Fruit fly (Drosophila melanogaster): Measurements from ENCODE around the gene CG12480.

The CG12480 gene

DNA sequence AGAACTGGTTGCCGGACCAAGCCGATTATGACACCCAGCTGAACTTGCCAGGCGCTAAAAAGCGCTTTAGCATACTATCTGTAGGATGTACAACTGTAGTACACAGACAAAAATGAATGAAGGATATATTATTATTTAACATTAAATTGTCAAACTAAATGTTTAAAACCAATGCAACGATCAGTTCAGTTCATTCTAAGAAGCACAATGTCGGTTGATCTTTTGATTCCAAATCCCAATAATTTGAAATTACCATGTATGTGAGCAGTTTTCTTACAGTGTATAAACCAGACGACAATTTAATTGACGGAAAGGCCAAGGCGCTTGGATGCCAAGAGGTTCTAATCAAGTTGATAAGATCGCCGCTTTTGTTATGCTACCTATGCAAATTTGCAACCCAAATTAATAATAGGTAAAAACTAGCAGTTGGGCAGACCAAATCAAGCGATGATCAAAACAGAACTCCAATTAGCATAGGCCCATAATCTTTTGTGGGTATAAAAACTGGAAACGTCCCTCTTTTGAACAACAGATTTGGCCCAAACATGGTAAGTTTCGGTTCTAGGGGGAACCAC is at the start of gene CG12480 (continued):
- TF ChIP-seq nom (GFP tag; optimal IDR thresholded peaks at IDR 0.05), result no peak
- TF ChIP-seq NfI (GFP tag; optimal IDR thresholded peaks at IDR 0.05), result peak; percentile 62
- TF ChIP-seq gcm2 (GFP tag; optimal IDR thresholded peaks at IDR 0.05), result no peak
- TF ChIP-seq CG3281 (GFP tag; optimal IDR thresholded peaks at IDR 0.05), result peak; percentile 79
- TF ChIP-seq mirr (GFP tag; optimal IDR thresholded peaks at IDR 0.05), result peak; percentile 31
- no peak for TF ChIP-seq Hr78 (GFP tag; optimal IDR thresholded peaks at IDR 0.05)
- TF ChIP-seq CG34422 (GFP tag; IDR thresholded peaks at IDR 0.05), result no peak
- TF ChIP-seq sr (GFP tag; IDR thresholded peaks at IDR 0.05), result no peak
- TF ChIP-seq ab (GFP tag; optimal IDR thresholded peaks at IDR 0.05), result no peak
- TF ChIP-seq CG12769 (tag; optimal IDR thresholded peaks at IDR 0.05), result peak; percentile 77
- TF ChIP-seq hth (optimal IDR thresholded peaks at IDR 0.05), result no peak
- TF ChIP-seq mam (GFP tag; optimal IDR thresholded peaks at IDR 0.05), result peak; percentile 42
- no peak for TF ChIP-seq Sox102F (GFP tag; optimal IDR thresholded peaks at IDR 0.05)
- TF ChIP-seq lmd (GFP tag; IDR thresholded peaks at IDR 0.05), result peak; percentile 66; the same call in 1 of the 2 replicates
- TF ChIP-seq CG6175 (GFP tag; IDR thresholded peaks at IDR 0.05), result peak; percentile 37; the same call in 1 of the 3 replicates
- no peak for TF ChIP-seq tgo (GFP tag; IDR thresholded peaks at IDR 0.05)
- TF ChIP-seq rib (GFP tag; IDR thresholded peaks at IDR 0.05), result 0 out of 2 replicates have a peak, but pooled peaks have one; percentile 55
- TF ChIP-seq gro (GFP tag; optimal IDR thresholded peaks at IDR 0.05), result peak; percentile 87
- TF ChIP-seq croc (GFP tag; conservative IDR thresholded peaks at IDR 0.05), result no peak
- peak; percentile 46 for TF ChIP-seq HHEX (GFP tag; optimal IDR thresholded peaks at IDR 0.05)
- TF ChIP-seq CoRest (tag; optimal IDR thresholded peaks at IDR 0.05), result peak; percentile 36
- TF ChIP-seq Dbx (GFP tag; IDR thresholded peaks at IDR 0.05), result peak; percentile 68; the same call in 1 of the 3 replicates
- TF ChIP-seq dm (GFP tag; optimal IDR thresholded peaks at IDR 0.05), result no peak
- no peak for TF ChIP-seq CG11723 (GFP tag; optimal IDR thresholded peaks at IDR 0.05)
- TF ChIP-seq dpn (GFP tag; optimal IDR thresholded peaks at IDR 0.05), result peak; percentile 18 to 39
- 0 out of 3 replicates have a peak, but pooled peaks have one; percentile 25 for TF ChIP-seq CG11695 (GFP tag; IDR thresholded peaks at IDR 0.05)
- peak; percentile 13 for TF ChIP-seq sug (tag; optimal IDR thresholded peaks at IDR 0.05)
- peak; percentile 3 for TF ChIP-seq bab2 (GFP tag; optimal IDR thresholded peaks at IDR 0.05)
- TF ChIP-seq caup (GFP tag; optimal IDR thresholded peaks at IDR 0.05; ENCODE audit: severe bottlenecking), result peak; percentile 72
- peak; percentile 22 for TF ChIP-seq CG2712 (tag; optimal IDR thresholded peaks at IDR 0.05)
- 0 out of 2 replicates have a peak, but pooled peaks have one; percentile 28 for TF ChIP-seq wdn (GFP tag; IDR thresholded peaks at IDR 0.05)
- peak; percentile 59 for TF ChIP-seq CG9817 (tag; optimal IDR thresholded peaks at IDR 0.05)
- peak; percentile 42 for TF ChIP-seq fu2 (GFP tag; optimal IDR thresholded peaks at IDR 0.05)
- no peak for TF ChIP-seq HLHmδ (GFP tag; optimal IDR thresholded peaks at IDR 0.05)
- TF ChIP-seq CG17568 (GFP tag; optimal IDR thresholded peaks at IDR 0.05), result no peak
- TF ChIP-seq CG10147 (GFP tag; optimal IDR thresholded peaks at IDR 0.05), result peak; percentile 85
- TF ChIP-seq tna (GFP tag; IDR thresholded peaks at IDR 0.05; ENCODE audit: partially characterized antibody), result no peak
- peak; percentile 51 for TF ChIP-seq CG18619 (GFP tag; optimal IDR thresholded peaks at IDR 0.05)
- no peak for TF ChIP-seq disco-r (GFP tag; optimal IDR thresholded peaks at IDR 0.05)
- peak; percentile 61 for TF ChIP-seq gem (tag; optimal IDR thresholded peaks at IDR 0.05)
- no peak for TF ChIP-seq fd102C (GFP tag; optimal IDR thresholded peaks at IDR 0.05)
- TF ChIP-seq CG13624 (GFP tag; optimal IDR thresholded peaks at IDR 0.05), result peak; percentile 51
- TF ChIP-seq NFAT (GFP tag; IDR thresholded peaks at IDR 0.05), result peak; percentile 68
- TF ChIP-seq CG8089 (GFP tag; optimal IDR thresholded peaks at IDR 0.05), result no peak
- no peak for TF ChIP-seq CG4730 (GFP tag; IDR thresholded peaks at IDR 0.05)
- TF ChIP-seq D19B (GFP tag; optimal IDR thresholded peaks at IDR 0.05), result no peak
- TF ChIP-seq HmgZ (tag; optimal IDR thresholded peaks at IDR 0.05), result peak; percentile 44
- TF ChIP-seq CG8290 (GFP tag; optimal IDR thresholded peaks at IDR 0.05), result no peak
- TF ChIP-seq CG8290 (tag; optimal IDR thresholded peaks at IDR 0.05), result peak in 1 of 2 experiments; percentile 76
